Worm (Caenorhabditis elegans) whole organism, L4 larva: ENCODE data around the gene fdgt-2.
A peak's percentile ranks its signal among the peaks of the same experiment; 100 is the strongest.

Experiments
- F37D6.2 ChIP-seq: sonication (generic microtip); optimal IDR thresholded peaks from 2 replicates; lab custom pipeline; 2016; ENCODE audit warnings: mild to moderate bottlenecking, missing genetic modification characterization, missing compliant biosample characterization
- F49E8.2 ChIP-seq: sonication (generic microtip); optimal IDR thresholded peaks from 2 replicates; lab custom pipeline; 2016; ENCODE audit warnings: missing compliant biosample characterization, mild to moderate bottlenecking, missing genetic modification characterization, borderline replicate concordance
- T20F7.1 ChIP-seq: fragments of 200-800 bp; sonication (Bioruptor generic); optimal IDR thresholded peaks from 2 replicates; lab custom pipeline; 2018; ENCODE audit warnings: mild to moderate bottlenecking, missing genetic modification characterization, missing compliant biosample characterization
- T26A8.4 ChIP-seq: fragments of 200-800 bp; sonication (Bioruptor generic); IDR thresholded peaks from 2 replicates; pipeline ENCODE4 v1.3.6; 2022; ENCODE audit warnings: missing genetic modification characterization, missing compliant biosample characterization
- Y48G9A.11 ChIP-seq: fragments of 200-800 bp; sonication (Bioruptor generic); IDR thresholded peaks from 2 replicates; pipeline ENCODE4 v1.3.6; 2022; ENCODE audit warnings: missing genetic modification reagents, missing genetic modification characterization, missing compliant biosample characterization
- Y75B8A.6 ChIP-seq: fragments of 200-800 bp; sonication (Bioruptor generic); IDR thresholded peaks from 2 replicates; pipeline ENCODE4 v1.3.6; 2022; ENCODE audit warnings: missing genetic modification reagents, missing genetic modification characterization, missing compliant biosample characterization
- ZK546.5 ChIP-seq, 2 experiments: sonication (generic microtip); optimal IDR thresholded peaks; 2 replicates each; lab custom pipeline; 2017; ENCODE audit warnings: missing biosample characterization in 2 of 2, missing genetic modification characterization in 2 of 2
- ama-1 ChIP-seq: fragments of 150-350 bp; optimal IDR thresholded peaks from 2 replicates; lab custom pipeline; 2014; ENCODE audit warnings: inconsistent platforms, mixed read lengths
- arid-1 ChIP-seq: fragments of 200-800 bp; sonication (Bioruptor generic); conservative IDR thresholded peaks from 2 replicates; pipeline ENCODE4 v1.3.6; 2022; ENCODE audit warnings: missing genetic modification reagents, missing genetic modification characterization, missing compliant biosample characterization
- ceh-20 ChIP-seq: fragments of 200-800 bp; sonication (Bioruptor generic); IDR thresholded peaks from 2 replicates; pipeline ENCODE4 v1.3.6; 2022; ENCODE audit warnings: missing genetic modification reagents, missing genetic modification characterization, missing compliant biosample characterization
- ceh-28 ChIP-seq: fragments of 150-350 bp; optimal IDR thresholded peaks from 2 replicates; lab custom pipeline; 2014; ENCODE audit warnings: missing biosample characterization, missing genetic modification reagents, missing genetic modification characterization
- ceh-62 ChIP-seq: sonication (generic microtip); optimal IDR thresholded peaks from 2 replicates; lab custom pipeline; 2017; ENCODE audit warnings: missing biosample characterization, missing genetic modification characterization
- ceh-82 ChIP-seq: sonication (generic microtip); optimal IDR thresholded peaks from 2 replicates; lab custom pipeline; 2017; ENCODE audit warnings: missing biosample characterization, missing genetic modification characterization
- ces-1 ChIP-seq: fragments of 150-350 bp; sonication (generic microtip); optimal IDR thresholded peaks from 4 replicates; lab custom pipeline; 2014; ENCODE audit warnings: missing biosample characterization, missing genetic modification reagents, missing genetic modification characterization
- ctbp-1 ChIP-seq: fragments of 200-800 bp; sonication (Bioruptor generic); IDR thresholded peaks from 2 replicates; pipeline ENCODE4 v1.3.6; 2022; ENCODE audit warnings: missing genetic modification reagents, missing genetic modification characterization, missing compliant biosample characterization
- daf-16 ChIP-seq, 3 experiments: sonication (generic microtip); optimal IDR thresholded peaks; 2 replicates each; lab custom pipeline; 2016 to 2017; ENCODE audit warnings: missing genetic modification characterization in 3 of 3, missing genetic modification reagents in 3 of 3, mild to moderate bottlenecking in 2 of 3, missing compliant biosample characterization in 2 of 3, missing biosample characterization in 1 of 3, moderate library complexity in 1 of 3
- daf-19 ChIP-seq: fragments of 200-800 bp; sonication (Bioruptor generic); conservative IDR thresholded peaks from 2 replicates; pipeline ENCODE4 v1.3.6; 2022; ENCODE audit warnings: missing genetic modification characterization, missing compliant biosample characterization
- daf-8 ChIP-seq: fragments of 200-800 bp; sonication (Bioruptor generic); IDR thresholded peaks from 2 replicates; pipeline ENCODE4 v1.3.6; 2022; ENCODE audit warnings: missing genetic modification characterization, missing compliant biosample characterization
- dmd-6 ChIP-seq: fragments of 200-800 bp; sonication (Bioruptor generic); IDR thresholded peaks from 2 replicates; pipeline ENCODE4 v1.3.6; 2022; ENCODE audit warnings: missing genetic modification reagents, missing genetic modification characterization, missing compliant biosample characterization
- dmd-9 ChIP-seq: fragments of 200-800 bp; sonication (Bioruptor generic); IDR thresholded peaks from 2 replicates; pipeline ENCODE4 v1.3.6; 2022; ENCODE audit warnings: missing genetic modification reagents, missing genetic modification characterization, missing compliant biosample characterization
- dve-1 ChIP-seq: sonication (generic microtip); optimal IDR thresholded peaks from 2 replicates; lab custom pipeline; 2017; ENCODE audit warnings: antibody characterized with exemption, mild to moderate bottlenecking, missing genetic modification characterization, missing compliant biosample characterization; ENCODE audit not compliant: insufficient read depth
- egl-27 ChIP-seq: sonication (generic microtip); optimal IDR thresholded peaks from 3 replicates; lab custom pipeline; 2017; ENCODE audit warnings: missing biosample characterization, missing genetic modification reagents, missing genetic modification characterization
- egl-43 ChIP-seq: fragments of 200-800 bp; sonication (Bioruptor generic); IDR thresholded peaks from 2 replicates; pipeline ENCODE4 v1.3.6; 2022; ENCODE audit warnings: missing genetic modification reagents, missing genetic modification characterization, missing compliant biosample characterization
- fkh-10 ChIP-seq: fragments of 150-350 bp; optimal IDR thresholded peaks from 2 replicates; lab custom pipeline; 2014; ENCODE audit warnings: missing biosample characterization, missing genetic modification reagents, missing genetic modification characterization
- gei-8 ChIP-seq: fragments of 200-800 bp; sonication (Bioruptor generic); optimal IDR thresholded peaks from 2 replicates; lab custom pipeline; 2018; ENCODE audit warnings: mild to moderate bottlenecking, missing genetic modification characterization, missing compliant biosample characterization
- jun-1 ChIP-seq: fragments of 150-350 bp; optimal IDR thresholded peaks from 2 replicates; lab custom pipeline; 2014; ENCODE audit warnings: missing biosample characterization, missing genetic modification reagents, missing genetic modification characterization
- lin-13 ChIP-seq: fragments of 150-350 bp; optimal IDR thresholded peaks from 2 replicates; lab custom pipeline; 2014; ENCODE audit warnings: missing biosample characterization, missing genetic modification reagents, missing genetic modification characterization
- lin-38 ChIP-seq: fragments of 200-800 bp; sonication (Bioruptor generic); IDR thresholded peaks from 2 replicates; pipeline ENCODE4 v1.3.6; 2022; ENCODE audit warnings: missing genetic modification reagents, missing genetic modification characterization, missing compliant biosample characterization
- mdt-29 ChIP-seq: fragments of 200-800 bp; sonication (Bioruptor generic); IDR thresholded peaks from 2 replicates; pipeline ENCODE4 v1.3.6; 2022; ENCODE audit warnings: missing genetic modification reagents, missing genetic modification characterization, missing compliant biosample characterization
- mes-2 ChIP-seq: sonication (generic microtip); optimal IDR thresholded peaks from 2 replicates; lab custom pipeline; 2016; ENCODE audit warnings: missing genotype, mild to moderate bottlenecking, missing genetic modification characterization, missing compliant biosample characterization; ENCODE audit not compliant: poor library complexity, severe bottlenecking
- mxl-2 ChIP-seq: fragments of 200-800 bp; sonication (Bioruptor generic); conservative IDR thresholded peaks from 2 replicates; pipeline ENCODE4 v1.3.6; 2022; ENCODE audit warnings: missing genetic modification reagents, missing genetic modification characterization, missing compliant biosample characterization
- mxl-3 ChIP-seq: fragments of 200-800 bp; sonication (Bioruptor generic); optimal IDR thresholded peaks from 2 replicates; lab custom pipeline; 2018; ENCODE audit warnings: mild to moderate bottlenecking, missing genetic modification characterization, missing compliant biosample characterization
- nhr-10 ChIP-seq: fragments of 150-350 bp; optimal IDR thresholded peaks from 2 replicates; lab custom pipeline; 2014; ENCODE audit warnings: missing biosample characterization, missing genetic modification characterization
- nhr-102 ChIP-seq: sonication (generic microtip); optimal IDR thresholded peaks from 2 replicates; lab custom pipeline; 2016; ENCODE audit warnings: mild to moderate bottlenecking, missing genetic modification characterization, moderate library complexity, missing compliant biosample characterization
- nhr-11 ChIP-seq: fragments of 150-350 bp; optimal IDR thresholded peaks from 2 replicates; lab custom pipeline; 2014; ENCODE audit warnings: missing biosample characterization, missing genetic modification characterization
- nhr-111 ChIP-seq: fragments of 200-800 bp; sonication (Bioruptor generic); optimal IDR thresholded peaks from 2 replicates; lab custom pipeline; 2018; ENCODE audit warnings: mild to moderate bottlenecking, missing genetic modification characterization, missing compliant biosample characterization
- nhr-25 ChIP-seq: sonication (generic microtip); optimal IDR thresholded peaks from 2 replicates; lab custom pipeline; 2017; ENCODE audit warnings: missing genetic modification characterization, mild to moderate bottlenecking, missing compliant biosample characterization, antibody characterized with exemption, moderate library complexity, borderline replicate concordance; ENCODE audit not compliant: insufficient read depth
- nhr-28 ChIP-seq: fragments of 150-350 bp; optimal IDR thresholded peaks from 2 replicates; lab custom pipeline; 2014; ENCODE audit warnings: missing biosample characterization, missing genetic modification characterization
- nhr-48 ChIP-seq: sonication (generic microtip); optimal IDR thresholded peaks from 2 replicates; lab custom pipeline; 2016; ENCODE audit warnings: mild to moderate bottlenecking, missing genetic modification characterization, missing compliant biosample characterization
- nhr-6 ChIP-seq: fragments of 150-350 bp; optimal IDR thresholded peaks from 2 replicates; lab custom pipeline; 2014; ENCODE audit warnings: missing biosample characterization, missing genetic modification characterization
- nhr-77 ChIP-seq: fragments of 150-350 bp; optimal IDR thresholded peaks from 2 replicates; lab custom pipeline; 2014; ENCODE audit warnings: missing biosample characterization, missing genetic modification characterization
- php-3 ChIP-seq: fragments of 200-800 bp; sonication (Bioruptor generic); IDR thresholded peaks from 2 replicates; pipeline ENCODE4 v1.3.6; 2022; ENCODE audit warnings: missing genetic modification reagents, missing genetic modification characterization, missing compliant biosample characterization
- snpc-4 ChIP-seq: fragments of 150-350 bp; optimal IDR thresholded peaks from 2 replicates; lab custom pipeline; 2014; ENCODE audit warnings: missing biosample characterization, missing genetic modification characterization
- tag-97 ChIP-seq: fragments of 200-800 bp; sonication (Bioruptor generic); IDR thresholded peaks from 2 replicates; pipeline ENCODE4 v1.3.6; 2022; ENCODE audit warnings: missing genetic modification characterization, missing compliant biosample characterization
- tra-1 ChIP-seq: fragments of 200-800 bp; sonication (Bioruptor generic); IDR thresholded peaks from 2 replicates; pipeline ENCODE4 v1.3.6; 2022; ENCODE audit warnings: missing genetic modification reagents, missing genetic modification characterization, missing compliant biosample characterization
- unc-130 ChIP-seq: sonication (generic microtip); optimal IDR thresholded peaks from 2 replicates; lab custom pipeline; 2016; ENCODE audit warnings: missing genetic modification reagents, missing genetic modification characterization, missing compliant biosample characterization
- unc-62 ChIP-seq, 3 experiments: fragments of 150-350 bp in 1 of 3; sonication (generic microtip); optimal IDR thresholded peaks in 2 of 3; peaks in 1 of 3; 1 replicate in 1 of 3; 2 replicates in 2 of 3; lab custom pipeline; 2014 to 2017; ENCODE audit warnings: missing biosample characterization in 3 of 3, missing genetic modification characterization in 3 of 3, missing genetic modification reagents in 3 of 3, missing genotype in 1 of 3
- zag-1 ChIP-seq: fragments of 150-350 bp; optimal IDR thresholded peaks from 2 replicates; lab custom pipeline; 2014; ENCODE audit warnings: missing biosample characterization, missing genetic modification characterization
- ztf-7 ChIP-seq: fragments of 150-350 bp; optimal IDR thresholded peaks from 2 replicates; lab custom pipeline; 2014; ENCODE audit warnings: missing biosample characterization, missing genetic modification characterization

The fdgt-2 gene

ce11 chrII:8386897-8387296 lies 30.5 kb upstream of the fdgt-2 start (continued):
- TF ChIP-seq ama-1 (lab: Kevin White, UChicago) = no peak
- no peak for TF ChIP-seq mdt-29
- no peak for TF ChIP-seq F49E8.2
- no peak for TF ChIP-seq egl-43 (GFP tag; lab: Robert Waterston, UW)
- peak in 1 of 2 experiments; percentile 13 for TF ChIP-seq unc-62 (GFP tag; optimal IDR thresholded peaks at IDR 0.05 in 1 of 2; lab: Kevin White, UChicago)
- TF ChIP-seq unc-62 (tag; optimal IDR thresholded peaks at IDR 0.05; lab: Kevin White, UChicago) = no peak
- no peak for TF ChIP-seq fkh-10 (GFP tag; lab: Kevin White, UChicago)
- TF ChIP-seq ces-1 (GFP tag; lab: Kevin White, UChicago) = no peak
- TF ChIP-seq nhr-102 (tag; lab: Kevin White, UChicago) = peak; percentile 59
- no peak for TF ChIP-seq ZK546.5 (tag; optimal IDR thresholded peaks at IDR 0.05; lab: Kevin White, UChicago)
- TF ChIP-seq lin-38 = no peak
- TF ChIP-seq mxl-3 = no peak
- no peak for TF ChIP-seq mes-2 (tag; lab: Kevin White, UChicago)
- no peak for TF ChIP-seq ceh-28 (tag; lab: Kevin White, UChicago)
- TF ChIP-seq dmd-6 (GFP tag; lab: Robert Waterston, UW) = peak; percentile 92
- TF ChIP-seq tag-97 (GFP tag; lab: Robert Waterston, UW) = no peak
- no peak for TF ChIP-seq Y48G9A.11 (GFP tag; lab: Robert Waterston, UW)
- TF ChIP-seq arid-1 (GFP tag; lab: Robert Waterston, UW) = no peak
- TF ChIP-seq egl-27 (tag; lab: Kevin White, UChicago) = no peak
- TF ChIP-seq T26A8.4 = no peak
- no peak for TF ChIP-seq T20F7.1 (GFP tag; lab: Kevin White, UChicago)
- no peak for TF ChIP-seq ceh-82 (tag; lab: Kevin White, UChicago)
- TF ChIP-seq jun-1 (tag; lab: Kevin White, UChicago) = no peak
- TF ChIP-seq nhr-28 (tag; lab: Kevin White, UChicago) = peak; percentile 74
- TF ChIP-seq lin-13 (GFP tag; lab: Kevin White, UChicago) = no peak
- TF ChIP-seq nhr-6 (tag; lab: Kevin White, UChicago) = no peak
- TF ChIP-seq mxl-2 (GFP tag; lab: Robert Waterston, UW) = no peak
- TF ChIP-seq dve-1 (tag; lab: Kevin White, UChicago) = peak; percentile 32
- no peak for TF ChIP-seq unc-130 (GFP tag; lab: Kevin White, UChicago)
- TF ChIP-seq F37D6.2 = no peak
- no peak for TF ChIP-seq zag-1 (tag; lab: Kevin White, UChicago)
- peak in 1 of 2 experiments; percentile 6 for TF ChIP-seq daf-16 (GFP tag; optimal IDR thresholded peaks at IDR 0.05; lab: Kevin White, UChicago)
- TF ChIP-seq daf-16 (tag; optimal IDR thresholded peaks at IDR 0.05; lab: Kevin White, UChicago) = peak; percentile 40
- no peak for TF ChIP-seq ceh-62 (tag; lab: Kevin White, UChicago)
- peak; percentile 25 for TF ChIP-seq nhr-48 (tag; lab: Kevin White, UChicago)

ce11 chrII:8388001-8388513 lies 29.4 kb upstream of the fdgt-2 start, which contains the start of gene drd-1:
Gene drd-1, plus strand, starts transcription at chrII:8388051.
- TF ChIP-seq ceh-82 (tag; lab: Kevin White, UChicago) (no peak), unc-62 (GFP tag; optimal IDR thresholded peaks at IDR 0.05 in 1 of 2; lab: Kevin White, UChicago) (peak in 1 of 2 experiments; percentile 84), unc-62 (tag; optimal IDR thresholded peaks at IDR 0.05; lab: Kevin White, UChicago) (no peak), ctbp-1 (GFP tag; lab: Robert Waterston, UW) (no peak), ceh-20 (no peak), nhr-77 (tag; lab: Kevin White, UChicago) (peak; percentile 72), dmd-9 (GFP tag; lab: Robert Waterston, UW) (no peak), egl-27 (tag; lab: Kevin White, UChicago) (no peak), tag-97 (GFP tag; lab: Robert Waterston, UW) (no peak), nhr-111 (GFP tag; lab: Kevin White, UChicago) (no peak), ztf-7 (tag; lab: Kevin White, UChicago) (no peak), Y75B8A.6 (GFP tag; lab: Robert Waterston, UW) (no peak), tra-1 (GFP tag; lab: Robert Waterston, UW) (0 out of 2 replicates have a peak, but pooled peaks have one; percentile 16), nhr-25 (tag; lab: Kevin White, UChicago) (no peak), nhr-10 (tag; lab: Kevin White, UChicago) (no peak), nhr-11 (tag; lab: Kevin White, UChicago) (no peak), gei-8 (GFP tag; lab: Kevin White, UChicago) (no peak), snpc-4 (no peak), php-3 (GFP tag; lab: Robert Waterston, UW) (peak; percentile 58; the same call in 1 of the 2 replicates), daf-19 (GFP tag; lab: Robert Waterston, UW) (no peak), nhr-48 (tag; lab: Kevin White, UChicago) (peak; percentile 56), T26A8.4 (no peak), mdt-29 (no peak), daf-8 (GFP tag; lab: Robert Waterston, UW) (no peak)
